Fruit fly (Drosophila melanogaster): ENCODE results near the gene CG31244.

- no peak for TF ChIP-seq CG9948 (tag; optimal IDR thresholded peaks at IDR 0.05)
- TF ChIP-seq rn (GFP tag; IDR thresholded peaks at IDR 0.05) = no peak
- TF ChIP-seq CG15710 (tag; optimal IDR thresholded peaks at IDR 0.05) = no peak
Measured at dm6 chr3R:19425099-19425498, 26.7 kb upstream of the CG31244 start, which contains the start of gene CG3517.
